Worm (Caenorhabditis elegans) whole organism, L4 larva: ENCODE results near the gene C31E10.11.

ENCODE experiments used
- D1046.2 ChIP-seq: fragments of 200-800 bp; sonication (Bioruptor generic); IDR thresholded peaks from 2 replicates; pipeline ENCODE4 v1.3.6; 2022; ENCODE audit warnings: missing genetic modification characterization, missing compliant biosample characterization
- F26F4.8 ChIP-seq: fragments of 200-800 bp; sonication (Bioruptor generic); conservative IDR thresholded peaks from 2 replicates; pipeline ENCODE4 v1.3.6; 2022; ENCODE audit warnings: missing genetic modification characterization, missing compliant biosample characterization
- F37D6.2 ChIP-seq: sonication (generic microtip); optimal IDR thresholded peaks from 2 replicates; lab custom pipeline; 2016; ENCODE audit warnings: mild to moderate bottlenecking, missing genetic modification characterization, missing compliant biosample characterization
- F44E2.7 ChIP-seq: fragments of 200-800 bp; sonication (Bioruptor generic); IDR thresholded peaks from 2 replicates; pipeline ENCODE4 v2.1.2; 2022; ENCODE audit warnings: missing genetic modification characterization, missing compliant biosample characterization
- Y5F2A.4 ChIP-seq: fragments of 200-800 bp; sonication (Bioruptor generic); optimal IDR thresholded peaks from 2 replicates; lab custom pipeline; 2018; ENCODE audit warnings: mild to moderate bottlenecking, missing genetic modification characterization, missing compliant biosample characterization
- Y75B8A.6 ChIP-seq: fragments of 200-800 bp; sonication (Bioruptor generic); IDR thresholded peaks from 2 replicates; pipeline ENCODE4 v1.3.6; 2022; ENCODE audit warnings: missing genetic modification reagents, missing genetic modification characterization, missing compliant biosample characterization
- aly-2 ChIP-seq: sonication (generic microtip); optimal IDR thresholded peaks from 2 replicates; lab custom pipeline; 2018; ENCODE audit warnings: missing biosample characterization, missing genetic modification characterization
- arid-1 ChIP-seq: fragments of 200-800 bp; sonication (Bioruptor generic); conservative IDR thresholded peaks from 2 replicates; pipeline ENCODE4 v1.3.6; 2022; ENCODE audit warnings: missing genetic modification reagents, missing genetic modification characterization, missing compliant biosample characterization
- ceh-28 ChIP-seq: fragments of 150-350 bp; optimal IDR thresholded peaks from 2 replicates; lab custom pipeline; 2014; ENCODE audit warnings: missing biosample characterization, missing genetic modification reagents, missing genetic modification characterization
- ceh-32 ChIP-seq: sonication (generic microtip); optimal IDR thresholded peaks from 2 replicates; lab custom pipeline; 2016; ENCODE audit warnings: mild to moderate bottlenecking, missing genetic modification characterization, missing compliant biosample characterization; ENCODE audit not compliant: poor library complexity
- ces-1 ChIP-seq: fragments of 150-350 bp; sonication (generic microtip); optimal IDR thresholded peaks from 4 replicates; lab custom pipeline; 2014; ENCODE audit warnings: missing biosample characterization, missing genetic modification reagents, missing genetic modification characterization
- cey-2 ChIP-seq: sonication (generic microtip); optimal IDR thresholded peaks from 3 replicates; lab custom pipeline; 2017; ENCODE audit warnings: missing genetic modification characterization, mild to moderate bottlenecking, missing compliant biosample characterization, antibody characterized with exemption, borderline replicate concordance; ENCODE audit not compliant: insufficient read depth
- daf-12 ChIP-seq: fragments of 150-350 bp; optimal IDR thresholded peaks from 2 replicates; lab custom pipeline; 2014; ENCODE audit warnings: missing biosample characterization, missing genetic modification reagents, missing genetic modification characterization
- daf-16 ChIP-seq, 3 experiments: sonication (generic microtip); optimal IDR thresholded peaks; 2 replicates each; lab custom pipeline; 2016 to 2017; ENCODE audit warnings: missing genetic modification characterization in 3 of 3, missing genetic modification reagents in 3 of 3, mild to moderate bottlenecking in 2 of 3, missing compliant biosample characterization in 2 of 3, missing biosample characterization in 1 of 3, moderate library complexity in 1 of 3
- dmd-6 ChIP-seq: fragments of 200-800 bp; sonication (Bioruptor generic); IDR thresholded peaks from 2 replicates; pipeline ENCODE4 v1.3.6; 2022; ENCODE audit warnings: missing genetic modification reagents, missing genetic modification characterization, missing compliant biosample characterization
- dmd-8 ChIP-seq: fragments of 200-800 bp; sonication (Bioruptor generic); IDR thresholded peaks from 2 replicates; pipeline ENCODE4 v1.3.6; 2022; ENCODE audit warnings: missing genetic modification characterization, missing compliant biosample characterization
- dmd-9 ChIP-seq: fragments of 200-800 bp; sonication (Bioruptor generic); IDR thresholded peaks from 2 replicates; pipeline ENCODE4 v1.3.6; 2022; ENCODE audit warnings: missing genetic modification reagents, missing genetic modification characterization, missing compliant biosample characterization
- duxl-1 ChIP-seq: sonication (generic microtip); optimal IDR thresholded peaks from 2 replicates; lab custom pipeline; 2016; ENCODE audit warnings: mild to moderate bottlenecking, missing genetic modification characterization, moderate library complexity, missing compliant biosample characterization; ENCODE audit not compliant: poor library complexity
- dve-1 ChIP-seq: sonication (generic microtip); optimal IDR thresholded peaks from 2 replicates; lab custom pipeline; 2017; ENCODE audit warnings: antibody characterized with exemption, mild to moderate bottlenecking, missing genetic modification characterization, missing compliant biosample characterization; ENCODE audit not compliant: insufficient read depth
- fkh-10 ChIP-seq: fragments of 150-350 bp; optimal IDR thresholded peaks from 2 replicates; lab custom pipeline; 2014; ENCODE audit warnings: missing biosample characterization, missing genetic modification reagents, missing genetic modification characterization
- fos-1 ChIP-seq: fragments of 150-350 bp; optimal IDR thresholded peaks from 2 replicates; lab custom pipeline; 2014; ENCODE audit warnings: missing biosample characterization, missing genetic modification characterization
- hlh-11 ChIP-seq: fragments of 200-800 bp; sonication (Bioruptor generic); optimal IDR thresholded peaks from 2 replicates; lab custom pipeline; 2018; ENCODE audit warnings: mild to moderate bottlenecking, missing genetic modification characterization, missing compliant biosample characterization
- lin-15B ChIP-seq: fragments of 150-350 bp; sonication (generic microtip); optimal IDR thresholded peaks from 3 replicates; lab custom pipeline; 2014; ENCODE audit warnings: missing biosample characterization, missing genetic modification characterization
- lin-38 ChIP-seq: fragments of 200-800 bp; sonication (Bioruptor generic); IDR thresholded peaks from 2 replicates; pipeline ENCODE4 v1.3.6; 2022; ENCODE audit warnings: missing genetic modification reagents, missing genetic modification characterization, missing compliant biosample characterization
- lin-39 ChIP-seq: fragments of 150-350 bp; optimal IDR thresholded peaks from 2 replicates; lab custom pipeline; 2014; ENCODE audit warnings: missing biosample characterization, missing genetic modification reagents, missing genetic modification characterization
- madf-5 ChIP-seq, 2 experiments: fragments of 200-800 bp; sonication (Bioruptor generic); IDR thresholded peaks; 2 replicates each; pipeline ENCODE4 v1.3.6; 2022; ENCODE audit warnings: missing compliant biosample characterization in 2 of 2, missing genetic modification characterization in 2 of 2
- madf-9 ChIP-seq: fragments of 200-800 bp; sonication (Bioruptor generic); conservative IDR thresholded peaks from 2 replicates; pipeline ENCODE4 v1.3.6; 2022; ENCODE audit warnings: missing genetic modification reagents, missing genetic modification characterization, missing compliant biosample characterization
- mes-2 ChIP-seq: sonication (generic microtip); optimal IDR thresholded peaks from 2 replicates; lab custom pipeline; 2016; ENCODE audit warnings: missing genotype, mild to moderate bottlenecking, missing genetic modification characterization, missing compliant biosample characterization; ENCODE audit not compliant: poor library complexity, severe bottlenecking
- mxl-3 ChIP-seq: fragments of 200-800 bp; sonication (Bioruptor generic); optimal IDR thresholded peaks from 2 replicates; lab custom pipeline; 2018; ENCODE audit warnings: mild to moderate bottlenecking, missing genetic modification characterization, missing compliant biosample characterization
- nhr-111 ChIP-seq: fragments of 200-800 bp; sonication (Bioruptor generic); optimal IDR thresholded peaks from 2 replicates; lab custom pipeline; 2018; ENCODE audit warnings: mild to moderate bottlenecking, missing genetic modification characterization, missing compliant biosample characterization
- nhr-28 ChIP-seq: fragments of 150-350 bp; optimal IDR thresholded peaks from 2 replicates; lab custom pipeline; 2014; ENCODE audit warnings: missing biosample characterization, missing genetic modification characterization
- nhr-41 ChIP-seq: fragments of 200-800 bp; sonication (Bioruptor generic); IDR thresholded peaks from 2 replicates; pipeline ENCODE4 v1.3.6; 2022; ENCODE audit warnings: missing genetic modification reagents, missing genetic modification characterization, missing compliant biosample characterization
- nhr-42 ChIP-seq: fragments of 200-800 bp; sonication (Bioruptor generic); IDR thresholded peaks from 2 replicates; pipeline ENCODE4 v1.3.6; 2022; ENCODE audit warnings: missing genetic modification characterization, missing compliant biosample characterization
- nhr-6 ChIP-seq: fragments of 150-350 bp; optimal IDR thresholded peaks from 2 replicates; lab custom pipeline; 2014; ENCODE audit warnings: missing biosample characterization, missing genetic modification characterization
- nhr-76 ChIP-seq: fragments of 150-350 bp; optimal IDR thresholded peaks from 2 replicates; lab custom pipeline; 2014; ENCODE audit warnings: missing biosample characterization, missing genetic modification characterization
- set-16 ChIP-seq: fragments of 200-800 bp; sonication (Bioruptor generic); IDR thresholded peaks from 2 replicates; pipeline ENCODE4 v1.3.6; 2022; ENCODE audit warnings: missing genetic modification reagents, missing genetic modification characterization, missing compliant biosample characterization
- snpc-1.2 ChIP-seq: fragments of 200-800 bp; sonication (Bioruptor generic); IDR thresholded peaks from 2 replicates; pipeline ENCODE4 v1.3.6; 2022; ENCODE audit warnings: missing genetic modification reagents, missing genetic modification characterization, missing compliant biosample characterization
- snpc-4 ChIP-seq: fragments of 150-350 bp; optimal IDR thresholded peaks from 2 replicates; lab custom pipeline; 2014; ENCODE audit warnings: missing biosample characterization, missing genetic modification characterization
- spr-1 ChIP-seq: sonication (generic microtip); optimal IDR thresholded peaks from 2 replicates; lab custom pipeline; 2016; ENCODE audit warnings: mild to moderate bottlenecking, missing genetic modification characterization, missing compliant biosample characterization
- vab-7 ChIP-seq: fragments of 200-800 bp; sonication (Bioruptor generic); IDR thresholded peaks from 2 replicates; pipeline ENCODE4 v1.3.6; 2022; ENCODE audit warnings: missing genetic modification reagents, missing genetic modification characterization, missing compliant biosample characterization
- zfp-3 ChIP-seq: fragments of 200-800 bp; sonication (Bioruptor generic); conservative IDR thresholded peaks from 2 replicates; pipeline ENCODE4 v1.3.6; 2022; ENCODE audit warnings: missing genetic modification reagents, missing genetic modification characterization, missing compliant biosample characterization
- zip-11 ChIP-seq: fragments of 200-800 bp; sonication (Bioruptor generic); IDR thresholded peaks from 2 replicates; pipeline ENCODE4 v1.3.6; 2022; ENCODE audit warnings: missing genetic modification characterization, missing compliant biosample characterization
- zip-2 ChIP-seq: fragments of 150-350 bp; optimal IDR thresholded peaks from 2 replicates; lab custom pipeline; 2014; ENCODE audit warnings: missing biosample characterization, missing genetic modification characterization

Gene C31E10.11

ce11 chrX:14015808-14016207 is 25.2 kb upstream of the C31E10.11 start (continued):
- TF ChIP-seq hlh-11 (peak; percentile 63), snpc-4 (tag; lab: Kevin White, UChicago) (no peak), daf-16 (GFP tag; optimal IDR thresholded peaks at IDR 0.05; lab: Kevin White, UChicago) (peak; percentile 66 to 73), daf-16 (tag; optimal IDR thresholded peaks at IDR 0.05; lab: Kevin White, UChicago) (peak; percentile 73), daf-12 (tag; lab: Kevin White, UChicago) (no peak)

- TF ChIP-seq nhr-28 (tag; lab: Kevin White, UChicago) (peak; percentile 78), F37D6.2 (no peak)
Measured at ce11 chrX:14015366-14015765, 24.8 kb upstream of the C31E10.11 start, which contains the start of gene C04C11.25. C04C11.25 (minus strand) TSS chrX:14015466.

ce11 chrX:14012417-14012816 is 21.8 kb upstream of the C31E10.11 start, which contains the start of gene tbc-19:
tbc-19 (minus strand) TSS chrX:14012517.
- TF ChIP-seq cey-2 (tag; lab: Kevin White, UChicago): no peak
- TF ChIP-seq nhr-76 (tag; lab: Kevin White, UChicago): no peak
- TF ChIP-seq nhr-42: no peak
- no peak for TF ChIP-seq dmd-9 (GFP tag; lab: Robert Waterston, UW)
- no peak for TF ChIP-seq madf-9 (GFP tag; lab: Robert Waterston, UW)
- no peak for TF ChIP-seq Y5F2A.4 (GFP tag; lab: Kevin White, UChicago)
- no peak for TF ChIP-seq dmd-8 (GFP tag; lab: Robert Waterston, UW)

- TF ChIP-seq F26F4.8 (GFP tag; lab: Robert Waterston, UW): no peak
- no peak for TF ChIP-seq dve-1 (tag; lab: Kevin White, UChicago)
- no peak for TF ChIP-seq madf-9 (GFP tag; lab: Robert Waterston, UW)
- TF ChIP-seq ceh-28: no peak
- 0 out of 2 replicates have a peak, but pooled peaks have one; percentile 35 for TF ChIP-seq dmd-9 (GFP tag; lab: Robert Waterston, UW)
- peak; percentile 43 for TF ChIP-seq set-16 (GFP tag; lab: Robert Waterston, UW)
- 0 out of 2 replicates have a peak, but pooled peaks have one; percentile 40 for TF ChIP-seq D1046.2 (GFP tag; lab: Robert Waterston, UW)
- TF ChIP-seq nhr-41: no peak
- TF ChIP-seq arid-1: no peak
- no peak for TF ChIP-seq nhr-111 (GFP tag; lab: Kevin White, UChicago)
Measured at ce11 chrX:14008130-14008529, 17.6 kb upstream of the C31E10.11 start.

ce11 chrX:14003538-14003937 is 13.0 kb upstream of the C31E10.11 start:
- peak; percentile 70 for TF ChIP-seq dmd-6
- no peak for TF ChIP-seq madf-9 (GFP tag; lab: Robert Waterston, UW)
- TF ChIP-seq ceh-32 (tag; lab: Kevin White, UChicago): no peak
- no peak for TF ChIP-seq zip-11
- no peak for TF ChIP-seq lin-39 (tag; lab: Kevin White, UChicago)
- TF ChIP-seq zfp-3 (GFP tag; lab: Robert Waterston, UW): 0 out of 2 replicates have a peak, but pooled peaks have one; percentile 8
- TF ChIP-seq madf-5 (GFP tag; IDR thresholded peaks at IDR 0.05; lab: Robert Waterston, UW): no peak
- no peak for TF ChIP-seq snpc-1.2 (GFP tag; lab: Robert Waterston, UW)
- TF ChIP-seq aly-2 (tag; lab: Kevin White, UChicago): no peak
- TF ChIP-seq mes-2 (tag; lab: Kevin White, UChicago): no peak
- 0 out of 2 replicates have a peak, but pooled peaks have one; percentile 18 for TF ChIP-seq lin-38
- no peak for TF ChIP-seq ces-1 (GFP tag; lab: Kevin White, UChicago)
- no peak for TF ChIP-seq vab-7 (GFP tag; lab: Robert Waterston, UW)
- TF ChIP-seq spr-1 (tag; lab: Kevin White, UChicago): no peak
- no peak for TF ChIP-seq F44E2.7 (GFP tag; lab: Robert Waterston, UW)
- no peak for TF ChIP-seq duxl-1 (tag; lab: Kevin White, UChicago)
- no peak for TF ChIP-seq mxl-3 (GFP tag; lab: Kevin White, UChicago)
- no peak for TF ChIP-seq fos-1 (tag; lab: Kevin White, UChicago)
- TF ChIP-seq zip-2: no peak
- peak; percentile 41 for TF ChIP-seq hlh-11
- TF ChIP-seq nhr-6: no peak
- TF ChIP-seq dve-1 (tag; lab: Kevin White, UChicago): peak; percentile 5
- no peak for TF ChIP-seq lin-15B (tag; lab: Kevin White, UChicago)
- no peak for TF ChIP-seq Y75B8A.6 (GFP tag; lab: Robert Waterston, UW)
- no peak for TF ChIP-seq fkh-10
